Worm (Caenorhabditis elegans): ENCODE data around the gene K08C7.4.
A peak's percentile ranks its signal among the peaks of the same experiment; 100 is the strongest.

The K08C7.4 gene

DNA sequence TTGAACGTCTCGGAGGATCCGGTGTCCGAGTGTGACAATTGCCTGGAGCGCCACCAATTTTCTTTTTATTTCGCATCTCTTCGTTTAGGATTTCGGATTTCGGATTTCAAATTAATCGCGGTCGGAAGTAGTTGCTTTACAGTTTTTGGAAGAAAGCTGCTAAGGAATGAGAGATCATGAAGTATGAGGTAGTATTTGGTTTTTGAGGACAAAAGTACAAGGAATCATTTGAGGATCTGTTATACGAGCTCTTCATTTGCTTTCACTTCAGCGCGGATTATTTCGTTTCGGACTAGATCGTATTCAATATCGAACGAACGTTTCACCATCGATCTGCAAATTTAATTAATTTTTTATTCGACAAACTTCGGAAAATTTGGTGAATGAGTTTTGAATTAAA, 19.4 kb upstream of the K08C7.4 start, which contains the start of gene R102.11:
Gene R102.11 (minus strand): TSS at position 101 of the 400 bp plus-strand sequence.
- TF ChIP-seq ces-1 (GFP tag; optimal IDR thresholded peaks at IDR 0.05) (no peak), ceh-90 (tag; optimal IDR thresholded peaks at IDR 0.05) (no peak), hpl-2 (GFP tag; optimal IDR thresholded peaks at IDR 0.05) (no peak), pax-3 (tag; optimal IDR thresholded peaks at IDR 0.05) (no peak), nhr-47 (tag; optimal IDR thresholded peaks at IDR 0.05) (no peak), blmp-1 (tag; optimal IDR thresholded peaks at IDR 0.05) (no peak), unc-98 (GFP tag; IDR thresholded peaks at IDR 0.05) (no peak), nhr-12 (tag; optimal IDR thresholded peaks at IDR 0.05) (no peak), nhr-19 (GFP tag; conservative IDR thresholded peaks at IDR 0.05) (no peak), lin-14 (GFP tag; optimal IDR thresholded peaks at IDR 0.05) (no peak), sox-4 (tag; optimal IDR thresholded peaks at IDR 0.05) (no peak), egl-13 (tag; optimal IDR thresholded peaks at IDR 0.05) (no peak), swsn-7 (tag; optimal IDR thresholded peaks at IDR 0.05) (no peak), egl-27 (tag; optimal IDR thresholded peaks at IDR 0.05) (no peak), nhr-71 (tag; optimal IDR thresholded peaks at IDR 0.05) (no peak), lin-15B (tag; optimal IDR thresholded peaks at IDR 0.05) (no peak), elt-3 (tag; optimal IDR thresholded peaks at IDR 0.05) (no peak), fos-1 (tag; optimal IDR thresholded peaks at IDR 0.05) (no peak), lsy-2 (tag; optimal IDR thresholded peaks at IDR 0.05) (no peak)

DNA sequence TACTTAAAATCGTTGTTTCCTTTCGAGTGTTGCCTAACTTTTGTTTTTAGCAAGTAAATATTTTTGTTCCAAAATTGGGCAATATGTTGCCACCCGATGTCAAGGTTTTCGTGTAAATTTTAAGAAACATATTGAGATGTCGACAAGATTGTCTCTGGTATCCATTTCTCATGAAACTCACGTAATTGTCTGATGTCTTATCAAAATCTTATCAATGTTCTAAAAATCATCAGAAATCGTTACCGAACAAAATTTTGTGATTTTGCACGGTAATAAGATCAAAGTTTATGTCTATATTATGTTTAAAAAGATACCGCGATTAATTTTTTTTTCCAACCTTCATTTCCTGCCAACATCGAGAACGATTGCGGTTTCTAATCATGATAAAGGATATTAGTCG, 18.7 kb upstream of the K08C7.4 start:
- no peak for TF ChIP-seq jun-1 (tag; optimal IDR thresholded peaks at IDR 0.05)
- TF ChIP-seq mef-2 (tag; optimal IDR thresholded peaks at IDR 0.05), result no peak
- no peak for TF ChIP-seq dsc-1 (tag; optimal IDR thresholded peaks at IDR 0.05)

DNA sequence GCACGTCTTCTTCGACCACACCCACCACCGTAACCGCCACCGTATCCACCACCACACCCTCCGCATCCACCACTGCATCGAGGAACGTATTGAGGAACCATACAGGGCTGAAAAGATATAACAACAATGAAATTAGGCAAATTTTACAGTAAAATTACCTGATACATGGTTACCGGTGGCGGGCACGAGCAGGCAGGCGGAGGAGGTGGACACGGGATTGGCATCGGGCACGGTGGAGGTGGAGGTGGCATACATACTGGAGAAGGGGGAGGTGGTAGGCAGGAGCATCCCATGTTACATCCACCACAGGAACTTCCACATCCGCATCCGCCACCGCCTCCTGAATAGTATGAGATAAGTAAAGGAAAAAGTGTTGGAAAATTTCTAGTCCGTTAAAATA, 18.2 kb upstream of the K08C7.4 start:
- TF ChIP-seq nhr-77 (tag; optimal IDR thresholded peaks at IDR 0.05) (no peak), C04F5.9 (tag; optimal IDR thresholded peaks at IDR 0.05) (no peak), blmp-1 (tag; optimal IDR thresholded peaks at IDR 0.05) (no peak), snpc-4 (tag; optimal IDR thresholded peaks at IDR 0.05) (no peak), fkh-10 (GFP tag; optimal IDR thresholded peaks at IDR 0.05) (no peak), nhr-28 (tag; optimal IDR thresholded peaks at IDR 0.05) (no peak), nhr-85 (tag) (no peak), grh-1 (GFP tag; IDR thresholded peaks at IDR 0.05) (no peak), nhr-20 (tag; optimal IDR thresholded peaks at IDR 0.05) (no peak), ztf-4 (tag; optimal IDR thresholded peaks at IDR 0.05) (no peak), aly-2 (tag; optimal IDR thresholded peaks at IDR 0.05) (no peak), nhr-11 (tag; optimal IDR thresholded peaks at IDR 0.05) (no peak), nhr-237 (tag; optimal IDR thresholded peaks at IDR 0.05) (no peak)

DNA sequence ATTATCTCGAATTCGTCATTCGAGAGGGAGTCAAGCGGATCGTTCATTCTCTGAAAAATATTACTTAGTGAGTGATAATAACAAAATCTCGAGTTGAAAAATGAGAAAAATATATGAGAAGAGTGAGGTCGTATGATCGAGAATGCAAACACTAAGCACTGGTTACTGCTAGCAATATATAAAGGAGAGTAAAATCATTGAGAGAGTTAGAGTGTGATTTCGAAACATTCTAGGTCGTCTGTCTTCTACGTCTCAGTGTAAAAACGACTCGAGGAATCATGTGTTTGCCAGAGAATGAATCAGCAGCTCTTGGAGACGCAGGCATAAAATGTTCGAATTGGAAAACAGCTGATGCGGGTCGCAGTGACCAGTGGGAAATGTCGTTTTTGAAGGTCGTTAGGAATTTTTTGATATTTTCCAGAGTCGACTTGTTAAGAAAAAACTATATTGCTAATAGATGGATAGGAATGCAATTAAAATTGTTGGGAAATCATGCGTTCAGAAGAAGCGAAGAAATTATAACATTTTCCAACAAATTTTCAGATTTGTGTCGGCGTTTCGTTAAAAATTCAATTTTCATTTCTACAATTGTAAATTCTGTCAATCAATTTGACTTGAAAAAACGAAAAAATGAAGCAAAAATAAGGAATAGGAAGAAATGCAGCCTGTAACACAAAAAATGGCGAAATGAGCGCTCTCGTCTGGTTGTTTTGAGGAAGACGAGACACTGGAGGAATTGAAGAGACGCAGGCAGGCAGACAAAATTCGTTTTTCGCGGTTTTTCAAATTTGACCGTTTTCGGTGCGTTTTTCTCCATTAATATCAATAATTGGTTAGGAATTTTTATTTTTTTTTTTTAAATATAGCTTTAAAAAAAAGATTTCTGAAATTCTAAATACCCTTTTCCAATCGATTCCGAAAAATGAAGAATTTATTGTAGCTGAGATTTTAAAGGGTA, 17.0 kb upstream of the K08C7.4 start, which contains the start of gene allo-1:
Gene allo-1 (minus strand): TSS at position 51 of the 958 bp plus-strand sequence.
- TF ChIP-seq sptf-1 (tag; optimal IDR thresholded peaks at IDR 0.05), result no peak
- TF ChIP-seq unc-130 (tag; optimal IDR thresholded peaks at IDR 0.05), result peak; percentile 86
- peak; percentile 66 for TF ChIP-seq snpc-4 (tag; optimal IDR thresholded peaks at IDR 0.05)
- peak; percentile 23 for TF ChIP-seq unc-86 (tag; optimal IDR thresholded peaks at IDR 0.05)
- TF ChIP-seq nhr-11 (tag; optimal IDR thresholded peaks at IDR 0.05), result peak; percentile 67
- TF ChIP-seq nhr-28 (tag; optimal IDR thresholded peaks at IDR 0.05), result no peak
- TF ChIP-seq hlh-4 (tag; optimal IDR thresholded peaks at IDR 0.05), result no peak
- no peak for TF ChIP-seq ztf-4 (tag; optimal IDR thresholded peaks at IDR 0.05)
- TF ChIP-seq nhr-19 (GFP tag; conservative IDR thresholded peaks at IDR 0.05), result peak; percentile 70
- TF ChIP-seq zip-4 (GFP tag; optimal IDR thresholded peaks at IDR 0.05), result peak; percentile 2
- TF ChIP-seq C34B4.2 (tag; optimal IDR thresholded peaks at IDR 0.05), result no peak
- peak; percentile 86 for TF ChIP-seq nhr-20 (tag; optimal IDR thresholded peaks at IDR 0.05)
- TF ChIP-seq vab-15 (tag; optimal IDR thresholded peaks at IDR 0.05), result no peak
- TF ChIP-seq tlp-1 (tag; optimal IDR thresholded peaks at IDR 0.05), result no peak
- peak; percentile 97 for TF ChIP-seq lin-14 (GFP tag; optimal IDR thresholded peaks at IDR 0.05)
- TF ChIP-seq alr-1 (tag; optimal IDR thresholded peaks at IDR 0.05; ENCODE audit: borderline replicate concordance), result no peak
- peak; percentile 29 for TF ChIP-seq pax-3 (tag; optimal IDR thresholded peaks at IDR 0.05)
- peak; percentile 53 for TF ChIP-seq nhr-47 (tag; optimal IDR thresholded peaks at IDR 0.05)
- TF ChIP-seq mep-1 (tag; optimal IDR thresholded peaks at IDR 0.05), result peak; percentile 67
- TF ChIP-seq lin-13 (GFP tag; optimal IDR thresholded peaks at IDR 0.05), result peak; percentile 53
- TF ChIP-seq sox-4 (tag; optimal IDR thresholded peaks at IDR 0.05), result no peak
- TF ChIP-seq F16B12.6 (tag; optimal IDR thresholded peaks at IDR 0.05), result no peak
- TF ChIP-seq ces-1 (GFP tag; optimal IDR thresholded peaks at IDR 0.05), result no peak
- TF ChIP-seq egl-27 (tag; optimal IDR thresholded peaks at IDR 0.05), result peak in 1 of 2 experiments; percentile 52

All from whole organism, L1 larva.